Fruit fly (Drosophila melanogaster) whole organism, embryonic: ENCODE results near the gene CG9839.

Experiments used
- Aef1 ChIP-seq: fragments of 200-800 bp; sonication (Bioruptor generic); IDR thresholded peaks from 3 replicates; pipeline ENCODE4 v1.3.6; 2022; ENCODE audit warnings: missing biosample characterization, missing genetic modification characterization
- Atf6 ChIP-seq: fragments of 200-800 bp; sonication (Bioruptor generic); IDR thresholded peaks from 2 replicates; pipeline ENCODE4 v1.3.6; 2022; ENCODE audit warnings: missing biosample characterization, missing genetic modification characterization
- Awh ChIP-seq: fragments of 200-800 bp; sonication (Bioruptor generic); IDR thresholded peaks from 2 replicates; pipeline ENCODE4, ENCODE4 v1.3.6; 2022; ENCODE audit warnings: missing biosample characterization, missing genetic modification characterization
- BtbVII ChIP-seq: fragments of 200-800 bp; sonication (Bioruptor generic); optimal IDR thresholded peaks from 3 replicates; lab custom pipeline; 2017; ENCODE audit warnings: missing biosample characterization, mild to moderate bottlenecking, missing genetic modification characterization
- Bteb2 ChIP-seq: fragments of 200-800 bp; sonication (Bioruptor generic); optimal IDR thresholded peaks from 2 replicates; lab custom pipeline; 2016; ENCODE audit warnings: missing biosample characterization, missing genetic modification characterization
- CG10267 ChIP-seq: fragments of 200-800 bp; sonication (Bioruptor generic); optimal IDR thresholded peaks from 2 replicates; lab custom pipeline; 2018; ENCODE audit warnings: missing biosample characterization, mild to moderate bottlenecking, missing genetic modification characterization, moderate library complexity
- CG10543 ChIP-seq: fragments of 200-800 bp; sonication (Bioruptor generic); optimal IDR thresholded peaks from 3 replicates; lab custom pipeline; 2017; ENCODE audit warnings: missing biosample characterization, mild to moderate bottlenecking, missing genetic modification characterization, moderate library complexity
- CG11504 ChIP-seq: fragments of 200-800 bp; sonication (Bioruptor generic); optimal IDR thresholded peaks from 3 replicates; lab custom pipeline; 2019; ENCODE audit warnings: missing biosample characterization, mild to moderate bottlenecking, missing genetic modification characterization, moderate library complexity
- CG12299 ChIP-seq: fragments of 200-800 bp; sonication (Bioruptor generic); optimal IDR thresholded peaks from 2 replicates; lab custom pipeline; 2018; ENCODE audit warnings: missing biosample characterization, mild to moderate bottlenecking, missing genetic modification characterization
- CG13424 ChIP-seq: fragments of 200-800 bp; sonication (Bioruptor generic); optimal IDR thresholded peaks from 2 replicates; lab custom pipeline; 2019; ENCODE audit warnings: missing biosample characterization, mild to moderate bottlenecking, missing genetic modification characterization, moderate library complexity
- CG14667 ChIP-seq: fragments of 200-800 bp; sonication (Bioruptor generic); IDR thresholded peaks from 2 replicates; pipeline ENCODE4 v1.3.6; 2022; ENCODE audit warnings: missing biosample characterization, missing genetic modification characterization
- CG16779 ChIP-seq: fragments of 200-800 bp; sonication (Bioruptor generic); IDR thresholded peaks from 2 replicates; pipeline ENCODE4 v1.3.6; 2022; ENCODE audit warnings: missing biosample characterization, missing genetic modification characterization
- CG2202 ChIP-seq: fragments of 200-800 bp; sonication (Bioruptor generic); optimal IDR thresholded peaks from 2 replicates; lab custom pipeline; 2018; ENCODE audit warnings: missing biosample characterization, mild to moderate bottlenecking, missing genetic modification characterization
- CG3838 ChIP-seq: fragments of 200-800 bp; sonication (Bioruptor generic); optimal IDR thresholded peaks from 3 replicates; lab custom pipeline; 2016; ENCODE audit warnings: missing biosample characterization, missing genetic modification characterization
- CG3995 ChIP-seq: fragments of 200-800 bp; sonication (Bioruptor generic); optimal IDR thresholded peaks from 3 replicates; lab custom pipeline; 2016; ENCODE audit warnings: missing biosample characterization, missing genetic modification characterization
- CG4328 ChIP-seq: fragments of 200-800 bp; sonication (Bioruptor generic); optimal IDR thresholded peaks from 3 replicates; lab custom pipeline; 2017; ENCODE audit warnings: missing biosample characterization, missing genetic modification reagents, missing genetic modification characterization
- CG4404 ChIP-seq: fragments of 200-800 bp; sonication (Bioruptor generic); IDR thresholded peaks from 2 replicates; pipeline ENCODE4 v1.3.6; 2022; ENCODE audit warnings: missing biosample characterization, missing genetic modification characterization
- CG5180 ChIP-seq: fragments of 200-800 bp; sonication (Bioruptor generic); optimal IDR thresholded peaks from 3 replicates; lab custom pipeline; 2017; ENCODE audit warnings: missing biosample characterization, missing genetic modification characterization, mild to moderate bottlenecking, moderate library complexity, missing genetic modification reagents
- CG6272 ChIP-seq: fragments of 200-800 bp; sonication (Bioruptor generic); IDR thresholded peaks from 2 replicates; pipeline ENCODE4 v1.3.6; 2022; ENCODE audit warnings: missing biosample characterization, missing genetic modification characterization
- CG7928 ChIP-seq: fragments of 200-800 bp; sonication (Bioruptor generic); optimal IDR thresholded peaks from 2 replicates; lab custom pipeline; 2017; ENCODE audit warnings: missing biosample characterization, mild to moderate bottlenecking, missing genetic modification characterization
- CG8290 ChIP-seq, 3 experiments: fragments of 200-800 bp; sonication (Bioruptor generic); optimal IDR thresholded peaks; 2 replicates each; lab custom pipeline; 2016 to 2019; ENCODE audit warnings: missing biosample characterization in 3 of 3, missing genetic modification characterization in 3 of 3, mild to moderate bottlenecking in 2 of 3, moderate library complexity in 1 of 3
- CG9817 ChIP-seq: fragments of 200-800 bp; sonication (Bioruptor generic); optimal IDR thresholded peaks from 2 replicates; lab custom pipeline; 2018; ENCODE audit warnings: missing biosample characterization, mild to moderate bottlenecking, missing genetic modification characterization, moderate library complexity
- Camta ChIP-seq: fragments of 200-800 bp; sonication (Bioruptor generic); optimal IDR thresholded peaks from 2 replicates; lab custom pipeline; 2016; ENCODE audit warnings: missing biosample characterization, missing genetic modification characterization
- Dad ChIP-seq: fragments of 200-800 bp; sonication (Bioruptor generic); optimal IDR thresholded peaks from 3 replicates; lab custom pipeline; 2016; ENCODE audit warnings: missing biosample characterization, missing genetic modification characterization
- Hr51 ChIP-seq, 2 experiments: fragments of 200-800 bp; sonication (Bioruptor generic); optimal IDR thresholded peaks; 2 replicates in 1 of 2; 3 replicates in 1 of 2; lab custom pipeline; 2016 to 2018; ENCODE audit warnings: missing biosample characterization in 2 of 2, missing genetic modification characterization in 2 of 2, mild to moderate bottlenecking in 1 of 2, moderate library complexity in 1 of 2
- MESR4 ChIP-seq: fragments of 200-800 bp; sonication (Bioruptor generic); optimal IDR thresholded peaks from 2 replicates; lab custom pipeline; 2018; ENCODE audit warnings: missing biosample characterization, mild to moderate bottlenecking, missing genetic modification characterization, moderate library complexity
- NFAT ChIP-seq: fragments of 200-800 bp; sonication (Bioruptor generic); IDR thresholded peaks from 2 replicates; pipeline ENCODE4 v1.3.6; 2022; ENCODE audit warnings: missing biosample characterization, missing genetic modification characterization
- Neu2 ChIP-seq: fragments of 200-800 bp; sonication (Bioruptor generic); optimal IDR thresholded peaks from 3 replicates; lab custom pipeline; 2016; ENCODE audit warnings: missing biosample characterization, missing genetic modification characterization, borderline replicate concordance
- PHDP ChIP-seq: fragments of 200-800 bp; sonication (Bioruptor generic); optimal IDR thresholded peaks from 3 replicates; lab custom pipeline; 2018; ENCODE audit warnings: missing biosample characterization, mild to moderate bottlenecking, missing genetic modification characterization, moderate library complexity
- Sox102F ChIP-seq: fragments of 200-800 bp; sonication (Bioruptor generic); optimal IDR thresholded peaks from 2 replicates; lab custom pipeline; 2018; ENCODE audit warnings: missing biosample characterization, mild to moderate bottlenecking, missing genetic modification characterization, moderate library complexity
- ac ChIP-seq: fragments of 200-800 bp; sonication (Bioruptor generic); optimal IDR thresholded peaks from 3 replicates; lab custom pipeline; 2017; ENCODE audit warnings: missing biosample characterization, mild to moderate bottlenecking, missing genetic modification characterization
- ato ChIP-seq: fragments of 200-800 bp; sonication (Bioruptor generic); IDR thresholded peaks from 2 replicates; pipeline ENCODE4 v1.3.6; 2022; ENCODE audit warnings: missing biosample characterization, missing genetic modification characterization; ENCODE audit not compliant: partially characterized antibody
- bbx ChIP-seq: fragments of 200-800 bp; sonication (Bioruptor generic); IDR thresholded peaks from 2 replicates; pipeline ENCODE4 v1.3.6; 2022; ENCODE audit warnings: missing biosample characterization, missing genetic modification characterization; ENCODE audit not compliant: partially characterized antibody
- fd3F ChIP-seq: fragments of 200-800 bp; sonication (Bioruptor generic); optimal IDR thresholded peaks from 2 replicates; lab custom pipeline; 2018; ENCODE audit warnings: missing biosample characterization, mild to moderate bottlenecking, missing genetic modification characterization, moderate library complexity
- fd64A ChIP-seq: fragments of 200-800 bp; sonication (Bioruptor generic); optimal IDR thresholded peaks from 3 replicates; lab custom pipeline; 2018; ENCODE audit warnings: missing biosample characterization, mild to moderate bottlenecking, missing genetic modification characterization
- fd96Cb ChIP-seq: fragments of 200-800 bp; sonication (Bioruptor generic); optimal IDR thresholded peaks from 2 replicates; lab custom pipeline; 2018; ENCODE audit warnings: missing biosample characterization, mild to moderate bottlenecking, missing genetic modification characterization, moderate library complexity
- gem ChIP-seq: fragments of 200-800 bp; sonication (Bioruptor generic); optimal IDR thresholded peaks from 2 replicates; lab custom pipeline; 2019; ENCODE audit warnings: missing biosample characterization, mild to moderate bottlenecking, missing genetic modification characterization, moderate library complexity
- h ChIP-seq: fragments of >200 bp; optimal IDR thresholded peaks from 2 replicates; lab custom pipeline; 2017
- ham ChIP-seq: fragments of 200-800 bp; sonication (Bioruptor generic); IDR thresholded peaks from 2 replicates; pipeline ENCODE4 v1.3.6; 2022; ENCODE audit warnings: missing biosample characterization, missing genetic modification characterization
- kay ChIP-seq: fragments of 200-800 bp; sonication (Bioruptor generic); optimal IDR thresholded peaks from 2 replicates; lab custom pipeline; 2016; ENCODE audit warnings: missing biosample characterization, missing genetic modification characterization
- nau ChIP-seq: fragments of 200-800 bp; sonication (Bioruptor generic); optimal IDR thresholded peaks from 3 replicates; lab custom pipeline; 2017; ENCODE audit warnings: missing biosample characterization, mild to moderate bottlenecking, missing genetic modification characterization, missing genetic modification reagents
- nerfin-2 ChIP-seq: fragments of 200-800 bp; sonication (Bioruptor generic); IDR thresholded peaks from 2 replicates; pipeline ENCODE4 v1.3.6; 2022; ENCODE audit warnings: missing biosample characterization, missing genetic modification characterization; ENCODE audit not compliant: partially characterized antibody
- peb ChIP-seq: fragments of 200-800 bp; sonication (Bioruptor generic); IDR thresholded peaks from 2 replicates; pipeline ENCODE4 v1.3.6; 2022; ENCODE audit warnings: missing biosample characterization, missing genetic modification characterization
- sens-2 ChIP-seq: fragments of 200-800 bp; sonication (Bioruptor generic); IDR thresholded peaks from 2 replicates; pipeline ENCODE4 v1.3.6; 2022; ENCODE audit warnings: missing biosample characterization, missing genetic modification characterization
- tna ChIP-seq: fragments of 200-800 bp; sonication (Bioruptor generic); IDR thresholded peaks from 2 replicates; pipeline ENCODE4 v1.3.6; 2022; ENCODE audit warnings: missing biosample characterization, missing genetic modification characterization; ENCODE audit not compliant: partially characterized antibody
- tup ChIP-seq: fragments of 200-800 bp; sonication (Bioruptor generic); optimal IDR thresholded peaks from 2 replicates; lab custom pipeline; 2016; ENCODE audit warnings: missing biosample characterization, mild to moderate bottlenecking, missing genetic modification characterization, moderate library complexity
- unc-4 ChIP-seq: fragments of 200-800 bp; sonication (Bioruptor generic); IDR thresholded peaks from 2 replicates; pipeline ENCODE4 v1.3.6; 2022; ENCODE audit warnings: missing biosample characterization, missing genetic modification characterization; ENCODE audit not compliant: partially characterized antibody
- zen ChIP-seq: fragments of 200-800 bp; sonication (Bioruptor generic); optimal IDR thresholded peaks from 3 replicates; lab custom pipeline; 2018; ENCODE audit warnings: missing biosample characterization, mild to moderate bottlenecking, missing genetic modification characterization, moderate library complexity

The CG9839 gene

dm6 chr3R:8849373-8850228 lies 44.0 kb upstream of the CG9839 start (continued):
- TF ChIP-seq fd64A (GFP tag; lab: Kevin White, UChicago), result no peak
- no peak for TF ChIP-seq CG4328 (GFP tag; lab: Kevin White, UChicago)
- TF ChIP-seq ham (GFP tag; lab: Robert Waterston, UW), result no peak
- no peak for TF ChIP-seq CG16779 (GFP tag; lab: Robert Waterston, UW)
- no peak for TF ChIP-seq BtbVII (GFP tag; lab: Kevin White, UChicago)
- TF ChIP-seq CG11504 (tag; lab: Kevin White, UChicago), result peak; percentile 52
- TF ChIP-seq Sox102F (GFP tag; lab: Kevin White, UChicago), result peak; percentile 38
- TF ChIP-seq Neu2, result no peak
- no peak for TF ChIP-seq CG12299 (tag; lab: Kevin White, UChicago)
- TF ChIP-seq PHDP (tag; lab: Kevin White, UChicago), result peak; percentile 21
- no peak for TF ChIP-seq Awh (GFP tag; lab: Robert Waterston, UW)
- TF ChIP-seq ato, result no peak
- TF ChIP-seq Aef1, result no peak
- TF ChIP-seq nau, result no peak
- no peak for TF ChIP-seq CG8290 (GFP tag; optimal IDR thresholded peaks at IDR 0.05; lab: Kevin White, UChicago)
- TF ChIP-seq CG8290 (tag; optimal IDR thresholded peaks at IDR 0.05; lab: Kevin White, UChicago), result peak in 1 of 2 experiments; percentile 16
- TF ChIP-seq Dad, result no peak
- no peak for TF ChIP-seq Bteb2 (GFP tag; lab: Kevin White, UChicago)
- no peak for TF ChIP-seq CG14667 (GFP tag; lab: Robert Waterston, UW)
- no peak for TF ChIP-seq NFAT (GFP tag; lab: Robert Waterston, UW)
- TF ChIP-seq Hr51 (GFP tag; optimal IDR thresholded peaks at IDR 0.05; lab: Kevin White, UChicago), result no peak
- no peak for TF ChIP-seq unc-4
- TF ChIP-seq Camta (GFP tag; lab: Kevin White, UChicago), result no peak
- no peak for TF ChIP-seq sens-2
- TF ChIP-seq gem (tag; lab: Kevin White, UChicago), result peak; percentile 73
- TF ChIP-seq CG7928 (GFP tag; lab: Kevin White, UChicago), result no peak
- no peak for TF ChIP-seq Atf6
- no peak for TF ChIP-seq h (lab: Kevin White, UChicago)
- no peak for TF ChIP-seq CG6272 (GFP tag; lab: Robert Waterston, UW)
- TF ChIP-seq CG3838 (GFP tag; lab: Kevin White, UChicago), result no peak
- no peak for TF ChIP-seq bbx (GFP tag; lab: Robert Waterston, UW)
- TF ChIP-seq CG4404 (GFP tag; lab: Robert Waterston, UW), result no peak; the same call in 1 of the 2 replicates
- peak; percentile 44 for TF ChIP-seq CG10267 (tag; lab: Kevin White, UChicago)
- peak; percentile 28; the same call in 1 of the 2 replicates for TF ChIP-seq peb (GFP tag; lab: Robert Waterston, UW)
- peak; percentile 1 for TF ChIP-seq CG13424 (tag; lab: Kevin White, UChicago)
- no peak for TF ChIP-seq CG3995 (GFP tag; lab: Kevin White, UChicago)
- no peak for TF ChIP-seq nerfin-2
- TF ChIP-seq tna, result no peak
- no peak for TF ChIP-seq MESR4 (GFP tag; lab: Kevin White, UChicago)
- TF ChIP-seq kay (GFP tag; lab: Kevin White, UChicago), result no peak
- TF ChIP-seq fd3F (GFP tag; lab: Kevin White, UChicago), result no peak
- TF ChIP-seq CG2202 (tag; lab: Kevin White, UChicago), result peak; percentile 12
- peak; percentile 25 for TF ChIP-seq ac
- TF ChIP-seq CG9817 (tag; lab: Kevin White, UChicago), result no peak
- TF ChIP-seq CG5180 (GFP tag; lab: Kevin White, UChicago), result no peak
- no peak for TF ChIP-seq CG10543 (GFP tag; lab: Kevin White, UChicago)
- TF ChIP-seq tup, result no peak
- peak; percentile 52 for TF ChIP-seq fd96Cb (tag; lab: Kevin White, UChicago)
- TF ChIP-seq zen, result no peak
